Fruit fly (Drosophila melanogaster) Kc167 (cell line): ENCODE data around the gene aru.

Source experiments
- Myc ChIP-seq: fragments of >200 bp; optimal IDR thresholded peaks from 2 replicates; lab custom pipeline; 2017; ENCODE audit warnings: missing external identifiers
- Sin3A ChIP-seq: fragments of >200 bp; optimal IDR thresholded peaks from 2 replicates; lab custom pipeline; 2018; ENCODE audit warnings: missing external identifiers
- h ChIP-seq: fragments of >200 bp; optimal IDR thresholded peaks from 3 replicates; lab custom pipeline; 2018; ENCODE audit warnings: missing external identifiers
- insv ChIP-seq: fragments of >200 bp; optimal IDR thresholded peaks from 3 replicates; lab custom pipeline; 2018; ENCODE audit warnings: missing external identifiers
- psq ChIP-seq: fragments of >200 bp; optimal IDR thresholded peaks from 2 replicates; lab custom pipeline; 2017; ENCODE audit warnings: missing external identifiers
- ttk ChIP-seq: sonication (Bioruptor generic); optimal IDR thresholded peaks from 2 replicates; lab custom pipeline; 2017; ENCODE audit warnings: missing external identifiers

Gene aru

dm6 chr2L:857897-858517 lies 10.1 kb downstream of the aru start:
- TF ChIP-seq insv (lab: Kevin White, UChicago) (no peak), h (lab: Kevin White, UChicago) (no peak), psq (lab: Kevin White, UChicago) (no peak), Myc (no peak), Sin3A (lab: Kevin White, UChicago) (no peak), ttk (no peak)

DNA sequence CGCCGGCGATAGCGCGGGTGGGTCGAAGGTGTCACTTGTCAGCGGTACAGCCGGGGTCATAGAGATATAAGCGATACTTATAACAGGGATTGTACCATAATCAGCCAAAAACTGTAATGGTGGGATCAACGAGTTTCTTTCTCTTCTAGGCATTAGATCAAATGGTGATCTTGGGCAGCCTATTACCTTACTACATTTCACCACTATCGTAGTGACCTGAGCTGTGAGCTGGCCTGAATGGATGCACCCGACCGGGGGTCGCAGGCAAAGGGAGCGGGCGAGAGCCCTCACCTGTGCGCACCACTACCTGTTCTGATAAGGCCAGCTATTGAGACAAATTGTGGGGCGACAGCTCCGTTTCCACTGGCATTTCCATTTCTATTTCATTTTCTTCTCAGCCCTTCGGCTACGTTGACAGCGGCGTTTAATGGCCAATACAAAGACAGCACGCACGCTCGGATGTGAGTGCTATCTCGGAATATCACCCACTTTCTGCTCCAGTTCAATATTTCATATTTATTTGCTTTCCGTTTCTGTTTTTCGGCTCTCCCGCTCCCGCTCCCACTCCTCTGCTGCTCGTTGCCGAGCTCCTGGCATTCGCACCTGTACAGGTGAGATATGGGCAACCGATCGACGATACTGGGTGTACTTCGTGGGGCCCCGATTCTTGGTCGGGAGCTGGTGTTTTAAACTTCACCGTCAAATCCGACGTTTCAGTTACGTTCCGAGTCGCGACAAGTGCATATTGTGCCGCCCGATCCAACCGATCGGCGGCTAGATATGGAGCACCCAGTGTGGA lies 11.3 kb downstream of the aru start:
- TF ChIP-seq h (lab: Kevin White, UChicago) (no peak), Myc (no peak), Sin3A (lab: Kevin White, UChicago) (no peak), psq (lab: Kevin White, UChicago) (no peak), ttk (no peak), insv (lab: Kevin White, UChicago) (no peak)

DNA sequence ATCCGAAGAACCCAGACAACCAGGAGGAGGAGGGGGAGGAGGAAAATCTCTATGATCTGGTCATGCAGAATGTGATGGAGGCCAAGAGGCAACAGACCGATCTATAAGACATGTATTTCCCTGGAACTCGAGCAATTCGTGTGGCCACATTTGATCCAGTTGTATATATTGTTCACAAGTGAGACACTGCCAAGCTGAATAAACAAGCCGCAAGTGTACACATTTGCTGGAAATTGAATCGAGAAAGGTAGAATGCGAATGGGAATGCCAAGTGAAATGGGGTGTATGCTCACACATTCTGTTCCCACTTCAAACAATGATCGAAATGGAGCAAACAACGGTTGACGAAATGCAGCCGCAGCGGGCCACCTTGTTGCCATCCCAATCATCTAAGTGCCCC lies 12.2 kb downstream of the aru start:
- TF ChIP-seq ttk (no peak), psq (lab: Kevin White, UChicago) (no peak), insv (lab: Kevin White, UChicago) (no peak), Sin3A (lab: Kevin White, UChicago) (no peak), Myc (no peak), h (lab: Kevin White, UChicago) (no peak)

- TF ChIP-seq Myc (no peak), insv (lab: Kevin White, UChicago) (no peak), Sin3A (lab: Kevin White, UChicago) (no peak), psq (lab: Kevin White, UChicago) (no peak), ttk (no peak), h (lab: Kevin White, UChicago) (no peak)
These were observed 13.1 kb downstream of the aru start, which contains the start of gene CG13949 for dm6 chr2L:855052-855547. Gene CG13949, plus strand, starts transcription at chr2L:855337.

dm6 chr2L:852647-853111 lies 15.5 kb downstream of the aru start, which contains the start of the genes CG4291 and kraken:
Gene CG4291, minus strand, starts transcription at chr2L:852730.
Gene kraken, plus strand, starts transcription at chr2L:852768.
- TF ChIP-seq h (lab: Kevin White, UChicago): peak; percentile 56
- no peak for TF ChIP-seq Myc
- peak; percentile 3 for TF ChIP-seq insv (lab: Kevin White, UChicago)

dm6 chr2L:850727-851257 lies 17.4 kb downstream of the aru start, which contains the start of gene drongo:
Gene drongo, minus strand, starts transcription at chr2L:851071.
- no peak for TF ChIP-seq h (lab: Kevin White, UChicago)
- TF ChIP-seq insv (lab: Kevin White, UChicago): no peak
- TF ChIP-seq psq (lab: Kevin White, UChicago): no peak
- TF ChIP-seq ttk: no peak
- no peak for TF ChIP-seq Myc
- no peak for TF ChIP-seq Sin3A (lab: Kevin White, UChicago)

DNA sequence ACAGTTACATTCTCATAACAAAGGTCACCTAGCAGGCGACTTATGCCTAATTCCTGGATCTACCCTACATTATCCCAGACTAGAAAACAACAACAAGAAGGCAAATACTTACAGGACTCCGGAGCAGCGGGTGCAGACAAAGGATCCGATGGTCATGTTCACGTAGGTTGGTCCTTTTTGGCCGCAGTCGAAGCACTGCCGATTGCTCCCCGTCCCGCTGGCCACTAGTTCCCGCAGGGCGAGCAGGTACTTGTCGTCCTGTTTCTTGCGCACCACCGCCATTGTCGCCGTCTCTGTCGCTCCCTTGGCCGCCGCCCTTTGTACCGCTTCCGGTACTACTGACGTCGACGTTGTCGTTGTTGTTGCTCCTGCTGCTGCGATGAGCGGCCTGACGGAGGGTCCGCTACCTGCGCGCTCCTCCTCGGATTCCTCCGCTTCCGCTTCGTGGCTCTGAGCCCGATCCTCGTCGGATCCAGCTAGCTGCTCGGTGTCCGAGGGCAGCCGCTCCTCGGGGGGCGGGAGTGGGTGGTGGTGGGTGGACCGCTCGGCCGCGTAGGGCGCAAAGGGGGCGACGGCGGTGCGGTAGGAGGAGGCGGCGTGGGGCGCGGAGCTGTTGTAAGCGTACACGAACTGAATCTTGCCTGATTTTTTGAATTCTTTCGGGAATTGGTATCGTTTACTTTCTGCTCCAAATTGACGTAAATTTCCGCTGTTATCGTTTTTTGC lies 18.2 kb downstream of the aru start:
- peak; percentile 97 for TF ChIP-seq ttk
- no peak for TF ChIP-seq h (lab: Kevin White, UChicago)

DNA sequence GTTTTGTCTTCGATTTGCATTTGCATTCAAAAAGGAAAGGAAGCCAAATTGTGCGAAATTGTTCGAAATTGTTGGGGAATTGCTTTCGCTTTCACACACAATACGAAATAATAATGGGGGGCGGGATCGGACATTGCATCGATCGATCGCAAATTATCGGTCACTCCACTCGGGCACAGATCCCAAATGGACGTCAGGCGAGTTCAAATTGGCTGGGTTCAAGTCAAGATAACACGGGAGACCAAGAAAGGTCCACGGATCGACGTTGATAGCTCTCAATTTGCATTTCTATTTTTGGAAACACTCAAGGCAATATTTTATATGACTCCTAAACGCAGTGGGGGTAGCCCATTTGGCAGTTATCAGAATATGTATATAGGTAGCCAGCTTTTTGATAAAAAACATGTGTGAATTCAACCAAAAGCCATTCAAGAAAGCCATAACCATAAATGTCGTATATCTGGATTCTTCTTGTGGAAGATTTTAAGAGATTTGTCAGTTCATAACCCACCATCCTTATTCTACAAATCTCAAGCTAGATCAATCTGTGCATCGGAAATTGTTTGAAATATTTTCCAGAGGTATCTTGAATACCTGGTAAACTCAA lies 18.9 kb downstream of the aru start:
- TF ChIP-seq ttk (no peak), h (lab: Kevin White, UChicago) (no peak), psq (lab: Kevin White, UChicago) (no peak), Myc (no peak), Sin3A (lab: Kevin White, UChicago) (no peak), insv (lab: Kevin White, UChicago) (no peak)

- no peak for TF ChIP-seq ttk
- TF ChIP-seq Myc: no peak
- no peak for TF ChIP-seq insv (lab: Kevin White, UChicago)
- no peak for TF ChIP-seq psq (lab: Kevin White, UChicago)
These were observed 20.0 kb downstream of the aru start for dm6 chr2L:847988-848622.

- TF ChIP-seq h (lab: Kevin White, UChicago) (no peak), psq (lab: Kevin White, UChicago) (no peak), Myc (no peak), insv (lab: Kevin White, UChicago) (no peak)
These were observed 20.8 kb downstream of the aru start for dm6 chr2L:847189-847987.
